Worm (Caenorhabditis elegans): ENCODE measurements around the gene ivd-1.

ivd-1 gene

DNA sequence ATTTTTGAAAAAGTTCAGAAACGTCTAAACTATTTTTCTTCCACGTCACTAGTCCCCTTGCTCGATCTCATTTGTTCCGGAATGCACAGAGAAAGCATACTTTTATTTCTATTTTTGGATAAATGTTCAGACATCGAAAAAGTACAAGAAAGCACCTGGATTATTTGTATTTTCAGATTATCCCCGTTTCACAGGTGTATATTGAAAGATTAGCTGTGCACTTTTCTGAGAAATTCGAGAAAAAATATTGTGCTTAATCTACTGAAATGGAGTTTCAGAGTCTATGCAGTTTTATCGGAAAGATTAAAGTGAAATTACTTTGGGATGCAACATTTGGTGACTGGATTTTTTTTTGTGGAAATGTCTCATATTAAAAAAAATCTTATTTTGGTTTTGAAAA is 13.3 kb upstream of the ivd-1 start:
- TF ChIP-seq akir-1 (GFP tag; optimal IDR thresholded peaks at IDR 0.05) (no peak), mes-4 (tag; optimal IDR thresholded peaks at IDR 0.05) (no peak), dox-1 (GFP tag; IDR thresholded peaks at IDR 0.05) (no peak), ceh-91 (GFP tag; IDR thresholded peaks at IDR 0.05) (no peak), B0261.1 (tag; optimal IDR thresholded peaks at IDR 0.05) (no peak), egl-18 (GFP tag; IDR thresholded peaks at IDR 0.05) (no peak), nfya-1 (tag; optimal IDR thresholded peaks at IDR 0.05; ENCODE audit: borderline replicate concordance, insufficient read depth) (no peak), mel-28 (tag; optimal IDR thresholded peaks at IDR 0.05; ENCODE audit: borderline replicate concordance) (no peak), unc-62 (GFP tag; optimal IDR thresholded peaks at IDR 0.05) (no peak), ztf-18 (tag; optimal IDR thresholded peaks at IDR 0.05) (no peak), lin-26 (GFP tag; IDR thresholded peaks at IDR 0.05) (no peak), Y53G8AR.9 (GFP tag; conservative IDR thresholded peaks at IDR 0.05) (no peak), hrde-1 (tag; optimal IDR thresholded peaks at IDR 0.05; ENCODE audit: borderline replicate concordance) (no peak), zim-3 (tag; optimal IDR thresholded peaks at IDR 0.05) (no peak), ccch-3 (GFP tag; optimal IDR thresholded peaks at IDR 0.05) (no peak), chd-7 (tag; optimal IDR thresholded peaks at IDR 0.05) (no peak), mcd-1 (GFP tag; IDR thresholded peaks at IDR 0.05) (no peak)

DNA sequence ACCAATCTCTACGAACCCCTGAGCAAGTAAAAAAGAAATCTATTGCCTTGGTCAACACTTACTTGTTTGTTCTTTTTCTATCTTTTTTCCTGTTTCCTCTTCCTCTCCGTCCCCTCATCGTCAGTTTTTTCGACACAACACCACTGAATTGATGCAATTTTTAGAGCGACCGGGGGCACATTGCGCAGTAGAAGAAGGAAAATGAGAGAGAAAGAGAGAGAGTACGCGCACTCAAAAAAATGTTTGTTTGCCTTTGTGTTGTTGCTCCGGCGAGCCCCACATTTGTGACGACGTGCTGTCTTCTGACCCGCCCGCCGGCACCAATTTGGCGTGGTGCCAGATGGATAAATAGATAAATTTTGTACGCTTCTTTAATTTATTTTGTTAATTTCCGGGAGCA is 11.5 kb upstream of the ivd-1 start:
- TF ChIP-seq nfyb-1 (GFP tag; IDR thresholded peaks at IDR 0.05) (0 out of 2 replicates have a peak, but pooled peaks have one; percentile 21), hlh-26 (GFP tag; conservative IDR thresholded peaks at IDR 0.05) (no peak), K12H6.12 (tag; optimal IDR thresholded peaks at IDR 0.05) (peak; percentile 17), lin-54 (GFP tag; optimal IDR thresholded peaks at IDR 0.05) (no peak)

DNA sequence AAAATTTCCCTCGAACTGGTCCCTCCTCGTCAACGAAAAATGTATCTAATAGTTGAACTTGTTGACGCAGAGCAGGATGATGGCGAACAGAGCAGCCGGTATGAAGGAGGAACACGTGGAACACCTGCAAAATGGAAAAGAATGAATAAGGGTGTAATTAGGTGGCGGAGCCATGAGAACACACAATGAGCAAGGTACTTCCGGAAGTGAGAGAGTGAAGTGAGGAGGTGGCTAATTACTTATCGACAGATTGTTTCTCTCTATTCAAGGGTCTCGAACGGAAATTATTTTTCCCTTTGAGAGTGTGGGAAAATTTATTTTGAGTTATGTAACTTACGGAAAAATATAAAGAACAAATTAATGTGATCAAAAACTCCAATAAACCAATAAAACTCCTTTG is 4.8 kb upstream of the ivd-1 start:
- TF ChIP-seq him-1 (tag; optimal IDR thresholded peaks at IDR 0.05) (no peak), madf-6 (GFP tag; IDR thresholded peaks at IDR 0.05) (no peak), F49E8.2 (tag; optimal IDR thresholded peaks at IDR 0.05; ENCODE audit: insufficient read depth) (no peak), hlh-26 (GFP tag; conservative IDR thresholded peaks at IDR 0.05) (no peak), rec-8 (tag; optimal IDR thresholded peaks at IDR 0.05) (no peak), rpc-1 (optimal IDR thresholded peaks at IDR 0.05) (no peak), rpc-1 (tag; optimal IDR thresholded peaks at IDR 0.05) (no peak), fkh-3 (tag; optimal IDR thresholded peaks at IDR 0.05) (no peak), unc-130 (GFP tag; optimal IDR thresholded peaks at IDR 0.05) (no peak), dox-1 (GFP tag; IDR thresholded peaks at IDR 0.05) (no peak), atf-7 (tag; optimal IDR thresholded peaks at IDR 0.05) (no peak), Y56A3A.18 (GFP tag; IDR thresholded peaks at IDR 0.05) (no peak), tbx-9 (tag; optimal IDR thresholded peaks at IDR 0.05; ENCODE audit: borderline replicate concordance) (no peak), sea-2 (GFP tag; IDR thresholded peaks at IDR 0.05) (no peak), pha-4 (tag; optimal IDR thresholded peaks at IDR 0.05) (no peak), nhr-80 (tag; optimal IDR thresholded peaks at IDR 0.05) (no peak), ZK185.1 (tag; optimal IDR thresholded peaks at IDR 0.05; ENCODE audit: poor library complexity, severe bottlenecking) (no peak), F37B4.10 (GFP tag; IDR thresholded peaks at IDR 0.05) (no peak), nhr-179 (tag; optimal IDR thresholded peaks at IDR 0.05) (no peak), attf-5 (GFP tag; optimal IDR thresholded peaks at IDR 0.05) (no peak)
